Fruit fly (Drosophila melanogaster): ENCODE results near the gene Rcd7.

dm6 chr3L:19520645-19521044 is 24.3 kb upstream of the Rcd7 start, which contains the start of gene Cpr76Bc:
- TF ChIP-seq pros (GFP tag; optimal IDR thresholded peaks at IDR 0.05) (no peak), CG8478 (optimal IDR thresholded peaks at IDR 0.05) (no peak), CG7987 (GFP tag; optimal IDR thresholded peaks at IDR 0.05) (no peak)

Measured in whole organism, embryonic.